Worm (Caenorhabditis elegans): ENCODE data around the gene K11H12.7.

Gene K11H12.7

DNA sequence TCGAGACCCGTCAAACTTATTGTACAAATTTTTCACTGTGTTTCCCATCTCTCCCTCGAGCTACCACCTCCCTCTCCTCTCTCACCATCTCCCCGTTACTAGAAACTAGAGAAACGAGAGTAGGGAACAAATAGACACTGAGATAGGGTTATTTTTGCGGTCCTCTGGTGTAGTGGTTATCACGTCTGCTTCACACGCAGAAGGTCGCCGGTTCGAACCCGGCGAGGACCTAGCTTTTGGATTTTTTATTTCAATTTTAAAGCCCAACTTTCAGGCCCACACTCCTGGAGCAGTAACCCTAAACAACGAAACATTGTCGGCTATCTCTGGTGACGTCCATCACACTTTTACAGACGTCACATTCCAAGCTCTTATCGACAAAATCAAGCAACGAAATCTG, 45.0 kb upstream of the K11H12.7 start (continued):
- TF ChIP-seq Y105C5A.15 (GFP tag; IDR thresholded peaks at IDR 0.05) (0 out of 2 replicates have a peak, but pooled peaks have one; percentile 57), ztf-7 (tag; optimal IDR thresholded peaks at IDR 0.05) (peak; percentile 24), ctbp-1 (GFP tag; IDR thresholded peaks at IDR 0.05) (peak; percentile 87), tra-1 (GFP tag; IDR thresholded peaks at IDR 0.05) (peak; percentile 62), php-3 (GFP tag; IDR thresholded peaks at IDR 0.05) (peak; percentile 58; the same call in 1 of the 2 replicates), spr-3 (GFP tag; optimal IDR thresholded peaks at IDR 0.05) (peak; percentile 70), ceh-28 (tag; optimal IDR thresholded peaks at IDR 0.05) (no peak), vab-7 (GFP tag; IDR thresholded peaks at IDR 0.05) (peak; percentile 65; the same call in 1 of the 2 replicates), lin-13 (GFP tag; optimal IDR thresholded peaks at IDR 0.05) (no peak), unc-39 (tag; optimal IDR thresholded peaks at IDR 0.05) (no peak), aha-1 (tag) (peak; percentile 96), egl-43 (GFP tag; IDR thresholded peaks at IDR 0.05) (peak; percentile 90), pqm-1 (tag; optimal IDR thresholded peaks at IDR 0.05) (no peak), ZK337.2 (GFP tag; IDR thresholded peaks at IDR 0.05) (peak; percentile 50; the same call in 1 of the 2 replicates), D1046.2 (GFP tag; IDR thresholded peaks at IDR 0.05) (0 out of 2 replicates have a peak, but pooled peaks have one; percentile 50), daf-19 (GFP tag; conservative IDR thresholded peaks at IDR 0.05) (0 out of 2 replicates have a peak, but pooled peaks have one; percentile 43), fkh-10 (GFP tag; optimal IDR thresholded peaks at IDR 0.05) (no peak), spr-1 (tag; optimal IDR thresholded peaks at IDR 0.05) (peak; percentile 31), nhr-28 (tag; optimal IDR thresholded peaks at IDR 0.05) (no peak), mdt-29 (GFP tag; IDR thresholded peaks at IDR 0.05) (no peak), jun-1 (tag; optimal IDR thresholded peaks at IDR 0.05) (peak; percentile 55), nhr-77 (tag; optimal IDR thresholded peaks at IDR 0.05) (peak; percentile 27), nhr-11 (tag; optimal IDR thresholded peaks at IDR 0.05) (no peak), zfp-3 (GFP tag; conservative IDR thresholded peaks at IDR 0.05) (0 out of 2 replicates have a peak, but pooled peaks have one; percentile 37), hmg-1.1 (GFP tag; IDR thresholded peaks at IDR 0.05) (peak; percentile 91), pha-4 (GFP tag; IDR thresholded peaks at IDR 0.05) (peak; percentile 81), pha-4 (tag; optimal IDR thresholded peaks at IDR 0.05) (no peak), snpc-1.2 (GFP tag; IDR thresholded peaks at IDR 0.05) (peak; percentile 74), gei-8 (GFP tag; optimal IDR thresholded peaks at IDR 0.05) (peak; percentile 59), ceh-82 (tag; optimal IDR thresholded peaks at IDR 0.05) (no peak), mdl-1 (tag; optimal IDR thresholded peaks at IDR 0.05) (peak in 1 of 2 experiments; percentile 13), aly-2 (tag; optimal IDR thresholded peaks at IDR 0.05) (no peak), ZK546.5 (tag; optimal IDR thresholded peaks at IDR 0.05) (no peak), daf-12 (tag; optimal IDR thresholded peaks at IDR 0.05) (no peak), dmd-8 (GFP tag; IDR thresholded peaks at IDR 0.05) (peak; percentile 90), duxl-1 (tag; optimal IDR thresholded peaks at IDR 0.05; ENCODE audit: poor library complexity) (peak; percentile 46), saeg-2 (GFP tag; IDR thresholded peaks at IDR 0.05) (no peak), madf-9 (GFP tag; conservative IDR thresholded peaks at IDR 0.05) (peak; percentile 67; the same call in 1 of the 2 replicates)

DNA sequence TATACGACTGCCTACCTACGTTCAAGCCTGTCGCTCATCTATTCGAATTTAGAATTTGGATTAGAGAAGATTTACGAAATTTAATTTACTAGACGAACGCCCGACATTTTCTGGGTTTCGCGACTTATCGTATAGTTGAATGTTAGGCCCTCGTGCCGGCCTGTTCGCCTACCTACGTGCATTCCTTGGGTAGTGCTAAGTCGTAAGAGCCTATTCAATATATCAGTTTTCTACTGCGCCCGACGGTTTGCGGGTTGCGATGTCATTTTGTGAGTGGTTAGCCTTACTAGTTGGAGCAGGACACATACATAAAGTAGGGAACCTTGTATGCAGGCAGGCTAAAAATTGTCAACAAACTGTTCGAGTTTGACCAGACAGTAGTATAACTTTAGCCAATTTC, 42.3 kb upstream of the K11H12.7 start:
- TF ChIP-seq unc-130 (GFP tag; optimal IDR thresholded peaks at IDR 0.05), result no peak
- no peak for TF ChIP-seq zip-11 (GFP tag; IDR thresholded peaks at IDR 0.05)
- TF ChIP-seq Y48G9A.11 (GFP tag; IDR thresholded peaks at IDR 0.05), result no peak
- no peak for TF ChIP-seq aly-2 (tag; optimal IDR thresholded peaks at IDR 0.05)
- TF ChIP-seq nhr-48 (tag; optimal IDR thresholded peaks at IDR 0.05), result no peak
- TF ChIP-seq cey-2 (tag; optimal IDR thresholded peaks at IDR 0.05; ENCODE audit: borderline replicate concordance, insufficient read depth), result no peak
- TF ChIP-seq aha-1 (tag), result peak; percentile 93
- no peak for TF ChIP-seq php-3 (GFP tag; IDR thresholded peaks at IDR 0.05)

Measured in whole organism, L4 larva.